Worm (Caenorhabditis elegans) whole organism, early embryonic: ENCODE measurements around the gene Y11D7A.5.

Experiments
- B0310.2 ChIP-seq: sonication (generic microtip); optimal IDR thresholded peaks from 2 replicates; lab custom pipeline; 2016; ENCODE audit warnings: mild to moderate bottlenecking, missing genetic modification characterization, missing compliant biosample characterization
- F13C5.2 ChIP-seq: sonication (generic microtip); optimal IDR thresholded peaks from 2 replicates; lab custom pipeline; 2017; ENCODE audit warnings: mild to moderate bottlenecking, missing genetic modification characterization, inconsistent platforms, missing compliant biosample characterization
- aly-1 ChIP-seq: sonication (generic microtip); optimal IDR thresholded peaks from 2 replicates; lab custom pipeline; 2016; ENCODE audit warnings: missing genetic modification characterization, missing compliant biosample characterization
- ama-1 ChIP-seq: fragments of 150-350 bp; optimal IDR thresholded peaks from 2 replicates; lab custom pipeline; 2014
- ceh-13 ChIP-seq: fragments of 200-800 bp; sonication (Bioruptor generic); optimal IDR thresholded peaks from 2 replicates; lab custom pipeline; 2018; ENCODE audit warnings: mild to moderate bottlenecking, missing genetic modification characterization, missing compliant biosample characterization
- ceh-36 ChIP-seq: sonication (generic microtip); optimal IDR thresholded peaks from 2 replicates; lab custom pipeline; 2016; ENCODE audit warnings: missing genetic modification characterization, inconsistent platforms, missing compliant biosample characterization
- ets-7 ChIP-seq: sonication (generic microtip); optimal IDR thresholded peaks from 2 replicates; lab custom pipeline; 2016; ENCODE audit warnings: missing genotype, missing genetic modification characterization, missing compliant biosample characterization
- flt-1 ChIP-seq: fragments of 200-800 bp; sonication (Bioruptor generic); IDR thresholded peaks from 2 replicates; pipeline ENCODE4 v1.3.6; 2022; ENCODE audit warnings: missing genetic modification characterization, missing compliant biosample characterization
- hmbx-1 ChIP-seq: sonication (generic microtip); optimal IDR thresholded peaks from 2 replicates; lab custom pipeline; 2016; ENCODE audit warnings: mild to moderate bottlenecking, missing genetic modification characterization, missing compliant biosample characterization
- hmg-4 ChIP-seq: fragments of 200-800 bp; sonication (Bioruptor generic); optimal IDR thresholded peaks from 2 replicates; lab custom pipeline; 2018; ENCODE audit warnings: mild to moderate bottlenecking, missing genetic modification characterization, missing compliant biosample characterization
- hnd-1 ChIP-seq: sonication (generic microtip); optimal IDR thresholded peaks from 2 replicates; lab custom pipeline; 2016; ENCODE audit warnings: missing genetic modification characterization, missing compliant biosample characterization
- pes-1 ChIP-seq: fragments of 200-800 bp; sonication (Bioruptor generic); IDR thresholded peaks from 2 replicates; pipeline ENCODE4 v1.3.6; 2022; ENCODE audit warnings: missing genetic modification reagents, missing genetic modification characterization, missing compliant biosample characterization
- scrt-1 ChIP-seq: fragments of 200-800 bp; sonication (Bioruptor generic); IDR thresholded peaks from 2 replicates; pipeline ENCODE4 v1.3.6; 2022; ENCODE audit warnings: missing genetic modification characterization, missing compliant biosample characterization
- sea-1 ChIP-seq: fragments of 200-800 bp; sonication (Bioruptor generic); conservative IDR thresholded peaks from 2 replicates; pipeline ENCODE4 v1.3.6; 2022; ENCODE audit warnings: missing genetic modification characterization, missing compliant biosample characterization
- tbx-11 ChIP-seq: fragments of 200-800 bp; sonication (Bioruptor generic); IDR thresholded peaks from 2 replicates; pipeline ENCODE4 v1.3.6; 2022; ENCODE audit warnings: missing genetic modification characterization, missing compliant biosample characterization
- tbx-37 ChIP-seq: fragments of 200-800 bp; sonication (Bioruptor generic); conservative IDR thresholded peaks from 2 replicates; pipeline ENCODE4 v1.3.6; 2022; ENCODE audit warnings: missing genetic modification reagents, missing genetic modification characterization, missing compliant biosample characterization
- tra-4 ChIP-seq: sonication (generic microtip); optimal IDR thresholded peaks from 2 replicates; lab custom pipeline; 2017; ENCODE audit warnings: missing genetic modification characterization, missing compliant biosample characterization

Y11D7A.5 gene

ce11 chrIV:9266464-9266863, 21.1 kb upstream of the Y11D7A.5 start, which contains the start of gene Y11D7A.19:
Y11D7A.19 (minus strand) TSS chrIV:9266564.
- TF ChIP-seq hmg-4 (GFP tag; lab: Kevin White, UChicago) (no peak), B0310.2 (no peak), hmbx-1 (tag; lab: Kevin White, UChicago) (no peak), ceh-13 (GFP tag; lab: Kevin White, UChicago) (no peak), tbx-11 (GFP tag; lab: Robert Waterston, UW) (no peak), tbx-37 (no peak), F13C5.2 (tag; lab: Kevin White, UChicago) (no peak), ceh-36 (tag; lab: Kevin White, UChicago) (no peak), sea-1 (GFP tag; lab: Robert Waterston, UW) (no peak), ets-7 (tag; lab: Kevin White, UChicago) (no peak), tra-4 (tag; lab: Kevin White, UChicago) (no peak), pes-1 (GFP tag; lab: Robert Waterston, UW) (no peak), scrt-1 (GFP tag; lab: Robert Waterston, UW) (no peak), ama-1 (lab: Kevin White, UChicago) (no peak), hnd-1 (no peak), flt-1 (GFP tag; lab: Robert Waterston, UW) (no peak), aly-1 (tag; lab: Kevin White, UChicago) (no peak)

- no peak for TF ChIP-seq pes-1 (GFP tag; lab: Robert Waterston, UW)
- no peak for TF ChIP-seq B0310.2
- TF ChIP-seq hmbx-1 (tag; lab: Kevin White, UChicago) = no peak
- no peak for TF ChIP-seq aly-1 (tag; lab: Kevin White, UChicago)
- no peak for TF ChIP-seq hmg-4 (GFP tag; lab: Kevin White, UChicago)
- no peak for TF ChIP-seq tra-4 (tag; lab: Kevin White, UChicago)
- TF ChIP-seq ceh-13 (GFP tag; lab: Kevin White, UChicago) = no peak
- TF ChIP-seq tbx-11 (GFP tag; lab: Robert Waterston, UW) = no peak
- no peak for TF ChIP-seq scrt-1 (GFP tag; lab: Robert Waterston, UW)
- no peak for TF ChIP-seq tbx-37
- no peak for TF ChIP-seq ama-1 (lab: Kevin White, UChicago)
- TF ChIP-seq sea-1 (GFP tag; lab: Robert Waterston, UW) = no peak
- no peak for TF ChIP-seq hnd-1
- no peak for TF ChIP-seq flt-1 (GFP tag; lab: Robert Waterston, UW)
- no peak for TF ChIP-seq F13C5.2 (tag; lab: Kevin White, UChicago)
These were observed 19.2 kb upstream of the Y11D7A.5 start for ce11 chrIV:9264513-9264912.

ce11 chrIV:9263812-9264320, 18.5 kb upstream of the Y11D7A.5 start, which contains the start of gene flh-1:
flh-1 (minus strand) TSS chrIV:9264270.
- no peak for TF ChIP-seq ceh-13 (GFP tag; lab: Kevin White, UChicago)
- peak; percentile 47 for TF ChIP-seq aly-1 (tag; lab: Kevin White, UChicago)
- no peak for TF ChIP-seq hmbx-1 (tag; lab: Kevin White, UChicago)
- peak; percentile 70 for TF ChIP-seq ceh-36 (tag; lab: Kevin White, UChicago)
- no peak for TF ChIP-seq tbx-11 (GFP tag; lab: Robert Waterston, UW)
- no peak for TF ChIP-seq scrt-1 (GFP tag; lab: Robert Waterston, UW)
- TF ChIP-seq F13C5.2 (tag; lab: Kevin White, UChicago) = peak; percentile 15
- TF ChIP-seq hnd-1 = no peak
- no peak for TF ChIP-seq ama-1 (lab: Kevin White, UChicago)
- TF ChIP-seq hmg-4 (GFP tag; lab: Kevin White, UChicago) = peak; percentile 86
- no peak for TF ChIP-seq ets-7 (tag; lab: Kevin White, UChicago)
- TF ChIP-seq sea-1 (GFP tag; lab: Robert Waterston, UW) = peak; percentile 82
- no peak for TF ChIP-seq flt-1 (GFP tag; lab: Robert Waterston, UW)
- no peak for TF ChIP-seq pes-1 (GFP tag; lab: Robert Waterston, UW)
- TF ChIP-seq tbx-37 = no peak
- no peak for TF ChIP-seq B0310.2
- TF ChIP-seq tra-4 (tag; lab: Kevin White, UChicago) = no peak

- TF ChIP-seq hmbx-1 (tag; lab: Kevin White, UChicago) = no peak
- TF ChIP-seq ets-7 (tag; lab: Kevin White, UChicago) = no peak
- TF ChIP-seq hmg-4 (GFP tag; lab: Kevin White, UChicago) = no peak
- no peak for TF ChIP-seq tbx-37
- no peak for TF ChIP-seq tra-4 (tag; lab: Kevin White, UChicago)
- TF ChIP-seq ama-1 (lab: Kevin White, UChicago) = no peak
- TF ChIP-seq flt-1 (GFP tag; lab: Robert Waterston, UW) = no peak
- TF ChIP-seq aly-1 (tag; lab: Kevin White, UChicago) = no peak
- no peak for TF ChIP-seq pes-1 (GFP tag; lab: Robert Waterston, UW)
- no peak for TF ChIP-seq ceh-36 (tag; lab: Kevin White, UChicago)
- no peak for TF ChIP-seq hnd-1
- no peak for TF ChIP-seq ceh-13 (GFP tag; lab: Kevin White, UChicago)
- TF ChIP-seq sea-1 (GFP tag; lab: Robert Waterston, UW) = no peak
- no peak for TF ChIP-seq B0310.2
These were observed 17.0 kb upstream of the Y11D7A.5 start for ce11 chrIV:9262295-9262694.

- no peak for TF ChIP-seq tbx-11 (GFP tag; lab: Robert Waterston, UW)
- TF ChIP-seq scrt-1 (GFP tag; lab: Robert Waterston, UW) = no peak
- no peak for TF ChIP-seq F13C5.2 (tag; lab: Kevin White, UChicago)
- no peak for TF ChIP-seq hmg-4 (GFP tag; lab: Kevin White, UChicago)
- TF ChIP-seq hnd-1 = no peak
- TF ChIP-seq ceh-36 (tag; lab: Kevin White, UChicago) = no peak
- TF ChIP-seq ama-1 (lab: Kevin White, UChicago) = no peak
These were observed 16.4 kb upstream of the Y11D7A.5 start, which contains the start of gene col-120 for ce11 chrIV:9261687-9262086. col-120 (minus strand) TSS chrIV:9261787.

ce11 chrIV:9260826-9261225, 15.5 kb upstream of the Y11D7A.5 start:
- TF ChIP-seq ceh-36 (tag; lab: Kevin White, UChicago) = no peak
- TF ChIP-seq ceh-13 (GFP tag; lab: Kevin White, UChicago) = no peak

ce11 chrIV:9260334-9260733, 15.0 kb upstream of the Y11D7A.5 start:
- TF ChIP-seq ets-7 (tag; lab: Kevin White, UChicago) (no peak), tra-4 (tag; lab: Kevin White, UChicago) (no peak), sea-1 (GFP tag; lab: Robert Waterston, UW) (no peak), hnd-1 (no peak), ama-1 (lab: Kevin White, UChicago) (no peak), tbx-11 (GFP tag; lab: Robert Waterston, UW) (no peak), pes-1 (GFP tag; lab: Robert Waterston, UW) (no peak), B0310.2 (no peak), aly-1 (tag; lab: Kevin White, UChicago) (no peak), flt-1 (GFP tag; lab: Robert Waterston, UW) (no peak), tbx-37 (no peak), ceh-13 (GFP tag; lab: Kevin White, UChicago) (no peak), F13C5.2 (tag; lab: Kevin White, UChicago) (no peak), scrt-1 (GFP tag; lab: Robert Waterston, UW) (no peak), hmbx-1 (tag; lab: Kevin White, UChicago) (no peak), hmg-4 (GFP tag; lab: Kevin White, UChicago) (no peak), ceh-36 (tag; lab: Kevin White, UChicago) (no peak)
